Worm (Caenorhabditis elegans) whole organism, early embryonic: ENCODE measurements around the gene sphk-1.

Experiments used
- B0310.2 ChIP-seq: sonication (generic microtip); optimal IDR thresholded peaks from 2 replicates; lab custom pipeline; 2016; ENCODE audit warnings: mild to moderate bottlenecking, missing genetic modification characterization, missing compliant biosample characterization
- F13C5.2 ChIP-seq: sonication (generic microtip); optimal IDR thresholded peaks from 2 replicates; lab custom pipeline; 2017; ENCODE audit warnings: mild to moderate bottlenecking, missing genetic modification characterization, inconsistent platforms, missing compliant biosample characterization
- aly-1 ChIP-seq: sonication (generic microtip); optimal IDR thresholded peaks from 2 replicates; lab custom pipeline; 2016; ENCODE audit warnings: missing genetic modification characterization, missing compliant biosample characterization
- ceh-13 ChIP-seq: fragments of 200-800 bp; sonication (Bioruptor generic); optimal IDR thresholded peaks from 2 replicates; lab custom pipeline; 2018; ENCODE audit warnings: mild to moderate bottlenecking, missing genetic modification characterization, missing compliant biosample characterization
- ceh-36 ChIP-seq: sonication (generic microtip); optimal IDR thresholded peaks from 2 replicates; lab custom pipeline; 2016; ENCODE audit warnings: missing genetic modification characterization, inconsistent platforms, missing compliant biosample characterization
- flt-1 ChIP-seq: fragments of 200-800 bp; sonication (Bioruptor generic); IDR thresholded peaks from 2 replicates; pipeline ENCODE4 v1.3.6; 2022; ENCODE audit warnings: missing genetic modification characterization, missing compliant biosample characterization
- hmbx-1 ChIP-seq: sonication (generic microtip); optimal IDR thresholded peaks from 2 replicates; lab custom pipeline; 2016; ENCODE audit warnings: mild to moderate bottlenecking, missing genetic modification characterization, missing compliant biosample characterization
- hmg-4 ChIP-seq: fragments of 200-800 bp; sonication (Bioruptor generic); optimal IDR thresholded peaks from 2 replicates; lab custom pipeline; 2018; ENCODE audit warnings: mild to moderate bottlenecking, missing genetic modification characterization, missing compliant biosample characterization
- hnd-1 ChIP-seq: sonication (generic microtip); optimal IDR thresholded peaks from 2 replicates; lab custom pipeline; 2016; ENCODE audit warnings: missing genetic modification characterization, missing compliant biosample characterization
- pes-1 ChIP-seq: fragments of 200-800 bp; sonication (Bioruptor generic); IDR thresholded peaks from 2 replicates; pipeline ENCODE4 v1.3.6; 2022; ENCODE audit warnings: missing genetic modification reagents, missing genetic modification characterization, missing compliant biosample characterization
- scrt-1 ChIP-seq: fragments of 200-800 bp; sonication (Bioruptor generic); IDR thresholded peaks from 2 replicates; pipeline ENCODE4 v1.3.6; 2022; ENCODE audit warnings: missing genetic modification characterization, missing compliant biosample characterization
- sea-1 ChIP-seq: fragments of 200-800 bp; sonication (Bioruptor generic); conservative IDR thresholded peaks from 2 replicates; pipeline ENCODE4 v1.3.6; 2022; ENCODE audit warnings: missing genetic modification characterization, missing compliant biosample characterization
- tbx-11 ChIP-seq: fragments of 200-800 bp; sonication (Bioruptor generic); IDR thresholded peaks from 2 replicates; pipeline ENCODE4 v1.3.6; 2022; ENCODE audit warnings: missing genetic modification characterization, missing compliant biosample characterization
- tra-4 ChIP-seq: sonication (generic microtip); optimal IDR thresholded peaks from 2 replicates; lab custom pipeline; 2017; ENCODE audit warnings: missing genetic modification characterization, missing compliant biosample characterization

Gene sphk-1

DNA sequence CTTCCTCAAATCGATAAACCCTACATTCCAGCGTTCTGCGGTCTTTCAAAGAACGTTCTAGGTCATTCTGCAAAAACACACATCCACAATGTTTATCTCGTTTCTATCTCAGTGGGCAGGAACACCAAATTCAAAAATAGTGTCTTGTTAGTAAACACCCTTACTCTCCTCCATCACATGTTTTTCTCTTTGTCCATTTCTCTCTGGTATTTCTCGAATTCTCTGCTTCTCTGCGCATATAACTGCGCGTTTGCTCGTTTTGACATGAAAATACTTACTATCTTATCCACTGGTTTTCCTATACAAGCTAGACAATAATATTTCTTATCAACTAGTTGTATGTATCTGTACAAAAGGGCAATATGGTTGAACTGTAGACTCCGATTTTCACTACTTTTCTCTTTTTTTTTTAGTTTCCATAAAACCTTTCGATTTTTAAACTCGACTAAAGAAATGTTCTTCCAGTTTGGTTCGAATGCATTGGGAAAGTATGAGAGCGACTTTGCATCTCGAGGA, 50.8 kb downstream of the sphk-1 start, which contains the start of gene pyr-1:
Gene pyr-1, plus strand, starts transcription at position 466 of the 516 bp plus-strand sequence.
- no peak for TF ChIP-seq scrt-1 (GFP tag; lab: Robert Waterston, UW)
- no peak for TF ChIP-seq B0310.2 (tag; lab: Kevin White, UChicago)
- no peak for TF ChIP-seq ceh-13 (GFP tag; lab: Kevin White, UChicago)
- no peak for TF ChIP-seq sea-1 (GFP tag; lab: Robert Waterston, UW)
- TF ChIP-seq flt-1 (GFP tag; lab: Robert Waterston, UW): no peak
- no peak for TF ChIP-seq tra-4 (tag; lab: Kevin White, UChicago)
- TF ChIP-seq F13C5.2 (tag; lab: Kevin White, UChicago): no peak
- no peak for TF ChIP-seq ceh-36 (tag; lab: Kevin White, UChicago)
- no peak for TF ChIP-seq tbx-11 (GFP tag; lab: Robert Waterston, UW)
- no peak for TF ChIP-seq hnd-1 (tag; lab: Kevin White, UChicago)
- no peak for TF ChIP-seq hmg-4
- no peak for TF ChIP-seq hmbx-1 (tag; lab: Kevin White, UChicago)
- TF ChIP-seq pes-1: no peak
- TF ChIP-seq aly-1 (tag; lab: Kevin White, UChicago): no peak
